Fruit fly (Drosophila melanogaster) whole organism, embryonic: ENCODE measurements around the gene L2HGDH.

Experiments
- ATbp ChIP-seq: fragments of 200-800 bp; sonication (Bioruptor generic); optimal IDR thresholded peaks from 2 replicates; lab custom pipeline; 2017; ENCODE audit warnings: missing biosample characterization, mild to moderate bottlenecking, missing genetic modification characterization, missing genetic modification reagents
- Asciz ChIP-seq: fragments of 200-800 bp; sonication (Bioruptor generic); optimal IDR thresholded peaks from 2 replicates; lab custom pipeline; 2017; ENCODE audit warnings: missing biosample characterization, mild to moderate bottlenecking, missing genetic modification characterization, missing genetic modification reagents
- Atf-2 ChIP-seq: fragments of 200-800 bp; sonication (Bioruptor generic); optimal IDR thresholded peaks from 2 replicates; lab custom pipeline; 2016; ENCODE audit warnings: missing biosample characterization, missing genetic modification characterization
- CG10979 ChIP-seq: fragments of 200-800 bp; sonication (Bioruptor generic); optimal IDR thresholded peaks from 2 replicates; lab custom pipeline; 2018; ENCODE audit warnings: missing biosample characterization, mild to moderate bottlenecking, missing genetic modification characterization, moderate library complexity
- CG1233 ChIP-seq: fragments of 200-800 bp; sonication (Bioruptor generic); optimal IDR thresholded peaks from 4 replicates; lab custom pipeline; 2018; ENCODE audit warnings: missing biosample characterization, mild to moderate bottlenecking, missing genetic modification characterization
- CG13296 ChIP-seq: fragments of 200-800 bp; sonication (Bioruptor generic); optimal IDR thresholded peaks from 3 replicates; lab custom pipeline; 2018; ENCODE audit warnings: missing biosample characterization, mild to moderate bottlenecking, missing genetic modification characterization
- CG13894 ChIP-seq: fragments of 200-800 bp; sonication (Bioruptor generic); optimal IDR thresholded peaks from 3 replicates; lab custom pipeline; 2018; ENCODE audit warnings: missing biosample characterization, mild to moderate bottlenecking, missing genetic modification characterization, moderate library complexity
- CG14667 ChIP-seq: fragments of 200-800 bp; sonication (Bioruptor generic); IDR thresholded peaks from 2 replicates; pipeline ENCODE4 v1.3.6; 2022; ENCODE audit warnings: missing biosample characterization, missing genetic modification characterization
- CG15514 ChIP-seq: fragments of 200-800 bp; sonication (Bioruptor generic); optimal IDR thresholded peaks from 3 replicates; lab custom pipeline; 2017; ENCODE audit warnings: missing biosample characterization, missing genetic modification characterization, mild to moderate bottlenecking, moderate library complexity, missing genetic modification reagents
- CG1602 ChIP-seq: fragments of 200-800 bp; sonication (Bioruptor generic); optimal IDR thresholded peaks from 3 replicates; lab custom pipeline; 2016; ENCODE audit warnings: missing biosample characterization, missing genetic modification characterization
- CG1603 ChIP-seq: fragments of 200-800 bp; sonication (Bioruptor generic); optimal IDR thresholded peaks from 2 replicates; lab custom pipeline; 2019; ENCODE audit warnings: missing biosample characterization, mild to moderate bottlenecking, missing genetic modification characterization, moderate library complexity
- CG16863 ChIP-seq: fragments of 200-800 bp; sonication (Bioruptor generic); optimal IDR thresholded peaks from 3 replicates; lab custom pipeline; 2016; ENCODE audit warnings: missing biosample characterization, missing genetic modification characterization
- CG17186 ChIP-seq: fragments of 200-800 bp; sonication (Bioruptor generic); optimal IDR thresholded peaks from 3 replicates; lab custom pipeline; 2017; ENCODE audit warnings: missing biosample characterization, missing genetic modification reagents, missing genetic modification characterization
- CG31441 ChIP-seq: fragments of 200-800 bp; sonication (Bioruptor generic); IDR thresholded peaks from 2 replicates; pipeline ENCODE4 v1.3.6; 2022; ENCODE audit warnings: missing biosample characterization, missing genetic modification characterization
- CG4360 ChIP-seq: fragments of 200-800 bp; sonication (Bioruptor generic); IDR thresholded peaks from 2 replicates; pipeline ENCODE4 v1.3.6; 2022; ENCODE audit warnings: missing biosample characterization, missing genetic modification characterization
- CG7556 ChIP-seq: fragments of 200-800 bp; sonication (Bioruptor generic); optimal IDR thresholded peaks from 2 replicates; lab custom pipeline; 2017; ENCODE audit warnings: missing biosample characterization, mild to moderate bottlenecking, missing genetic modification characterization
- CG7928 ChIP-seq: fragments of 200-800 bp; sonication (Bioruptor generic); optimal IDR thresholded peaks from 2 replicates; lab custom pipeline; 2017; ENCODE audit warnings: missing biosample characterization, mild to moderate bottlenecking, missing genetic modification characterization
- CoRest ChIP-seq: fragments of 200-800 bp; sonication (Bioruptor generic); optimal IDR thresholded peaks from 3 replicates; lab custom pipeline; 2018; ENCODE audit warnings: missing biosample characterization, mild to moderate bottlenecking, missing genetic modification characterization, moderate library complexity
- D19A ChIP-seq: fragments of 200-800 bp; optimal IDR thresholded peaks from 3 replicates; lab custom pipeline; 2019; ENCODE audit warnings: missing biosample characterization, mild to moderate bottlenecking, missing genetic modification characterization, moderate library complexity
- Dek ChIP-seq: fragments of 200-800 bp; sonication (Bioruptor generic); optimal IDR thresholded peaks from 3 replicates; lab custom pipeline; 2019; ENCODE audit warnings: missing biosample characterization, mild to moderate bottlenecking, missing genetic modification characterization, moderate library complexity
- Fer3 ChIP-seq: fragments of 200-800 bp; sonication (Bioruptor generic); optimal IDR thresholded peaks from 2 replicates; lab custom pipeline; 2018; ENCODE audit warnings: missing biosample characterization, mild to moderate bottlenecking, missing genetic modification characterization, moderate library complexity
- H15 ChIP-seq: fragments of 200-800 bp; sonication (Bioruptor generic); IDR thresholded peaks from 3 replicates; pipeline ENCODE4 v1.3.6; 2022; ENCODE audit warnings: missing biosample characterization, missing genetic modification characterization
- HLH54F ChIP-seq: fragments of 200-800 bp; sonication (Bioruptor generic); optimal IDR thresholded peaks from 3 replicates; lab custom pipeline; 2016; ENCODE audit warnings: missing biosample characterization, missing genetic modification characterization
- Hr39 ChIP-seq: fragments of >200 bp; optimal IDR thresholded peaks from 2 replicates; lab custom pipeline; 2017
- Oli ChIP-seq: fragments of 200-800 bp; sonication (Bioruptor generic); optimal IDR thresholded peaks from 2 replicates; lab custom pipeline; 2018; ENCODE audit warnings: missing biosample characterization, mild to moderate bottlenecking, missing genetic modification characterization, moderate library complexity
- Pdp1 ChIP-seq, 2 experiments: fragments of 200-800 bp; sonication (Bioruptor generic); optimal IDR thresholded peaks; 3 replicates each; lab custom pipeline; 2016; ENCODE audit warnings: missing biosample characterization in 2 of 2, missing genetic modification characterization in 2 of 2, mild to moderate bottlenecking in 1 of 2, moderate library complexity in 1 of 2
- Rfx ChIP-seq: fragments of 200-800 bp; sonication (Bioruptor generic); IDR thresholded peaks from 2 replicates; pipeline ENCODE4 v1.3.6; 2022; ENCODE audit warnings: missing biosample characterization, missing genetic modification characterization
- Usf ChIP-seq: fragments of 200-800 bp; sonication (Bioruptor generic); optimal IDR thresholded peaks from 2 replicates; lab custom pipeline; 2017; ENCODE audit warnings: missing genotype, missing biosample characterization, missing genetic modification characterization
- Vsx1 ChIP-seq: fragments of 200-800 bp; sonication (Bioruptor generic); optimal IDR thresholded peaks from 2 replicates; lab custom pipeline; 2017; ENCODE audit warnings: missing biosample characterization, mild to moderate bottlenecking, missing genetic modification characterization, missing genetic modification reagents
- al ChIP-seq: fragments of 200-800 bp; sonication (Bioruptor generic); IDR thresholded peaks from 2 replicates; pipeline ENCODE4 v1.3.6; 2022; ENCODE audit warnings: missing biosample characterization, missing genetic modification characterization
- ap ChIP-seq: fragments of 200-800 bp; sonication (Bioruptor generic); IDR thresholded peaks from 2 replicates; pipeline ENCODE4 v1.3.6; 2022; ENCODE audit warnings: missing biosample characterization, missing genetic modification characterization
- az2 ChIP-seq: fragments of 200-800 bp; sonication (Bioruptor generic); optimal IDR thresholded peaks from 3 replicates; lab custom pipeline; 2016; ENCODE audit warnings: missing biosample characterization, missing genetic modification characterization
- dpn ChIP-seq, 2 experiments: fragments of 200-800 bp; sonication (Bioruptor generic); optimal IDR thresholded peaks; 3 replicates each; lab custom pipeline; 2016; ENCODE audit warnings: missing biosample characterization in 2 of 2, missing genetic modification characterization in 2 of 2
- dysf ChIP-seq: fragments of 200-800 bp; sonication (Bioruptor generic); IDR thresholded peaks from 3 replicates; pipeline ENCODE4 v1.3.6; 2022; ENCODE audit warnings: missing biosample characterization, missing genetic modification characterization
- eve ChIP-seq, 2 experiments: fragments of >200 bp; optimal IDR thresholded peaks; 2 replicates each; lab custom pipeline; 2017; ENCODE audit warnings: missing biosample characterization in 2 of 2, missing genetic modification characterization in 2 of 2
- exex ChIP-seq: fragments of 200-800 bp; sonication (Bioruptor generic); optimal IDR thresholded peaks from 4 replicates; lab custom pipeline; 2018; ENCODE audit warnings: missing biosample characterization, mild to moderate bottlenecking, missing genetic modification characterization, moderate library complexity
- fd3F ChIP-seq: fragments of 200-800 bp; sonication (Bioruptor generic); optimal IDR thresholded peaks from 2 replicates; lab custom pipeline; 2018; ENCODE audit warnings: missing biosample characterization, mild to moderate bottlenecking, missing genetic modification characterization, moderate library complexity
- fd96Cb ChIP-seq: fragments of 200-800 bp; sonication (Bioruptor generic); optimal IDR thresholded peaks from 2 replicates; lab custom pipeline; 2018; ENCODE audit warnings: missing biosample characterization, mild to moderate bottlenecking, missing genetic modification characterization, moderate library complexity
- gem ChIP-seq: fragments of 200-800 bp; sonication (Bioruptor generic); optimal IDR thresholded peaks from 2 replicates; lab custom pipeline; 2019; ENCODE audit warnings: missing biosample characterization, mild to moderate bottlenecking, missing genetic modification characterization, moderate library complexity
- mam ChIP-seq: fragments of 200-800 bp; sonication (Bioruptor generic); optimal IDR thresholded peaks from 3 replicates; lab custom pipeline; 2016; ENCODE audit warnings: missing biosample characterization, missing genetic modification characterization
- mirr ChIP-seq: fragments of 200-800 bp; sonication (Bioruptor generic); optimal IDR thresholded peaks from 3 replicates; lab custom pipeline; 2018; ENCODE audit warnings: missing biosample characterization, mild to moderate bottlenecking, missing genetic modification characterization
- mld ChIP-seq: fragments of 200-800 bp; sonication (Bioruptor generic); IDR thresholded peaks from 3 replicates; pipeline ENCODE4 v1.3.6; 2022; ENCODE audit warnings: missing biosample characterization, missing genetic modification characterization; ENCODE audit not compliant: partially characterized antibody
- odd ChIP-seq: fragments of 200-800 bp; sonication (Bioruptor generic); optimal IDR thresholded peaks from 2 replicates; lab custom pipeline; 2017; ENCODE audit warnings: missing biosample characterization, mild to moderate bottlenecking, missing genetic modification characterization
- pita ChIP-seq: fragments of 200-800 bp; sonication (Bioruptor generic); optimal IDR thresholded peaks from 2 replicates; lab custom pipeline; 2017; ENCODE audit warnings: missing biosample characterization, mild to moderate bottlenecking, missing genetic modification characterization
- ranshi ChIP-seq: fragments of 200-800 bp; sonication (Bioruptor generic); IDR thresholded peaks from 2 replicates; pipeline ENCODE4 v1.3.6; 2022; ENCODE audit warnings: missing biosample characterization, missing genetic modification characterization
- ro ChIP-seq: fragments of 200-800 bp; sonication (Bioruptor generic); IDR thresholded peaks from 2 replicates; pipeline ENCODE4 v1.3.6; 2022; ENCODE audit warnings: missing biosample characterization, missing genetic modification characterization
- tgo ChIP-seq: fragments of 200-800 bp; sonication (Bioruptor generic); IDR thresholded peaks from 3 replicates; pipeline ENCODE4 v1.3.6; 2022; ENCODE audit warnings: missing biosample characterization, missing genetic modification characterization
- trem ChIP-seq: fragments of 200-800 bp; optimal IDR thresholded peaks from 3 replicates; lab custom pipeline; 2019; ENCODE audit warnings: missing biosample characterization, mild to moderate bottlenecking, missing genetic modification characterization, moderate library complexity
- unpg ChIP-seq: fragments of 200-800 bp; sonication (Bioruptor generic); optimal IDR thresholded peaks from 3 replicates; lab custom pipeline; 2018; ENCODE audit warnings: missing biosample characterization, mild to moderate bottlenecking, missing genetic modification characterization, moderate library complexity
- zf30C ChIP-seq: fragments of 200-800 bp; sonication (Bioruptor generic); optimal IDR thresholded peaks from 3 replicates; lab custom pipeline; 2018; ENCODE audit warnings: missing biosample characterization, mild to moderate bottlenecking, missing genetic modification characterization
- zfh2 ChIP-seq: fragments of 200-800 bp; sonication (Bioruptor generic); optimal IDR thresholded peaks from 2 replicates; lab custom pipeline; 2016; ENCODE audit warnings: missing biosample characterization, missing genetic modification characterization

Gene L2HGDH

DNA sequence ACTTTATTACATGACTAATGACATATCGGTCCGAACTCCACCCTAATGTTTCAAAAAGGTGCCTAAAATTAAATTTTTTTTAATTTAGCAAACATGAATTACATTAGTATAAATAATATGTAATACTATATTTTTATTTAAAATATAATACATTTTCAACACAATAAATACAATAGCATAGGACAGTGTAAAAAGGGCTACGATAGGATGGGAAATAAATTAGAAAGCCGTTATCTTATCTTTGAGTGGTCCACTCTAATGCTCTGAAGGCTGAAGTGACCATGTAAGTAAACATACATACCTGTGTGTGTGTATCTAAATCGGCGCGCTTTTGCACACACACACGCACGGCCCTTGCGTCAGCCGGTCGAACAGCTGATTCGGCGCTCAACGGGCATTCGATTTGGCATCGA lies 28.7 kb upstream of the L2HGDH start, which contains the start of gene CG31793 (continued):
- TF ChIP-seq ranshi: peak; percentile 54; the same call in 1 of the 2 replicates
- TF ChIP-seq D19A (tag; lab: Kevin White, UChicago): peak; percentile 62
- peak; percentile 64 for TF ChIP-seq Fer3 (tag; lab: Kevin White, UChicago)
- TF ChIP-seq fd3F (GFP tag; lab: Kevin White, UChicago): peak; percentile 45
- TF ChIP-seq trem (tag; lab: Kevin White, UChicago): peak; percentile 14
- TF ChIP-seq H15: no peak
- TF ChIP-seq odd (GFP tag; lab: Kevin White, UChicago): peak; percentile 46
- TF ChIP-seq CG31441: peak; percentile 68
- TF ChIP-seq CG1603 (tag; lab: Kevin White, UChicago): no peak
- no peak for TF ChIP-seq Hr39
- peak; percentile 70 for TF ChIP-seq unpg (GFP tag; lab: Kevin White, UChicago)
- no peak for TF ChIP-seq CG16863 (GFP tag; lab: Kevin White, UChicago)
- peak; percentile 76 for TF ChIP-seq CG13296 (GFP tag; lab: Kevin White, UChicago)
- TF ChIP-seq CG1602 (GFP tag; lab: Kevin White, UChicago): peak; percentile 3
- no peak for TF ChIP-seq CG14667 (GFP tag; lab: Robert Waterston, UW)
- no peak for TF ChIP-seq al (GFP tag; lab: Robert Waterston, UW)
- TF ChIP-seq eve (GFP tag; optimal IDR thresholded peaks at IDR 0.05; lab: Kevin White, UChicago): no peak
- peak; percentile 68 for TF ChIP-seq exex (tag; lab: Kevin White, UChicago)
- peak; percentile 72 for TF ChIP-seq CG13894 (tag; lab: Kevin White, UChicago)
- TF ChIP-seq ATbp (GFP tag; lab: Kevin White, UChicago): no peak
- TF ChIP-seq pita (GFP tag; lab: Kevin White, UChicago): no peak
- no peak for TF ChIP-seq CG7928 (GFP tag; lab: Kevin White, UChicago)
- no peak for TF ChIP-seq Atf-2 (GFP tag; lab: Kevin White, UChicago)
- TF ChIP-seq CoRest (tag; lab: Kevin White, UChicago): peak; percentile 65
- peak; percentile 59 for TF ChIP-seq CG15514 (GFP tag; lab: Kevin White, UChicago)
- TF ChIP-seq gem (tag; lab: Kevin White, UChicago): peak; percentile 72
- TF ChIP-seq mam: no peak
- peak; percentile 39 for TF ChIP-seq Asciz (GFP tag; lab: Kevin White, UChicago)
- no peak for TF ChIP-seq ro
- TF ChIP-seq tgo: peak; percentile 43; the same call in 1 of the 3 replicates
- TF ChIP-seq ap (GFP tag; lab: Robert Waterston, UW): no peak
- no peak for TF ChIP-seq CG4360 (GFP tag; lab: Robert Waterston, UW)
- TF ChIP-seq az2 (GFP tag; lab: Kevin White, UChicago): peak; percentile 29
- TF ChIP-seq fd96Cb (tag; lab: Kevin White, UChicago): peak; percentile 26
- TF ChIP-seq dpn (GFP tag; optimal IDR thresholded peaks at IDR 0.05; lab: Kevin White, UChicago): peak in 1 of 2 experiments; percentile 32
- no peak for TF ChIP-seq CG17186 (GFP tag; lab: Kevin White, UChicago)
- peak; percentile 74 for TF ChIP-seq mirr (GFP tag; lab: Kevin White, UChicago)
- TF ChIP-seq Pdp1 (GFP tag; optimal IDR thresholded peaks at IDR 0.05; lab: Kevin White, UChicago): peak in 1 of 2 experiments; percentile 61
- TF ChIP-seq CG7556 (GFP tag; lab: Kevin White, UChicago): peak; percentile 72
- TF ChIP-seq CG1233: peak; percentile 50
- TF ChIP-seq Dek: peak; percentile 68
- peak; percentile 4 for TF ChIP-seq Vsx1 (GFP tag; lab: Kevin White, UChicago)
- TF ChIP-seq mld: no peak
- peak; percentile 23 for TF ChIP-seq Oli (tag; lab: Kevin White, UChicago)
- TF ChIP-seq Rfx (GFP tag; lab: Robert Waterston, UW): peak; percentile 46; the same call in 1 of the 2 replicates
- peak; percentile 20; the same call in 1 of the 3 replicates for TF ChIP-seq dysf (GFP tag; lab: Robert Waterston, UW)
- no peak for TF ChIP-seq zfh2 (GFP tag; lab: Kevin White, UChicago)
- TF ChIP-seq CG10979 (tag; lab: Kevin White, UChicago): no peak
- TF ChIP-seq zf30C (GFP tag; lab: Kevin White, UChicago): no peak
- no peak for TF ChIP-seq Usf (GFP tag; lab: Kevin White, UChicago)
- no peak for TF ChIP-seq HLH54F (GFP tag; lab: Kevin White, UChicago)
